Worm (Caenorhabditis elegans) whole organism, young adult: ENCODE measurements around the gene C17B7.8.

ENCODE experiments used
- B0336.3 ChIP-seq: fragments of 200-800 bp; sonication (Bioruptor generic); IDR thresholded peaks from 2 replicates; pipeline ENCODE4 v1.3.6; 2022; ENCODE audit warnings: missing genetic modification characterization, missing compliant biosample characterization
- C06A6.2 ChIP-seq: fragments of 200-800 bp; sonication (Bioruptor generic); conservative IDR thresholded peaks from 2 replicates; pipeline ENCODE4 v1.3.6; 2022; ENCODE audit warnings: missing genetic modification characterization, missing compliant biosample characterization
- F49E8.2 ChIP-seq: sonication (generic microtip); optimal IDR thresholded peaks from 3 replicates; lab custom pipeline; 2017; ENCODE audit warnings: missing genetic modification characterization, mild to moderate bottlenecking, missing compliant biosample characterization, antibody characterized with exemption, moderate library complexity; ENCODE audit not compliant: insufficient read depth
- F57C9.4 ChIP-seq: sonication (generic microtip); optimal IDR thresholded peaks from 2 replicates; lab custom pipeline; 2017; ENCODE audit warnings: mild to moderate bottlenecking, missing genetic modification characterization, missing compliant biosample characterization
- K12H6.12 ChIP-seq: fragments of 200-800 bp; sonication (Bioruptor generic); optimal IDR thresholded peaks from 2 replicates; lab custom pipeline; 2018; ENCODE audit warnings: mild to moderate bottlenecking, missing genetic modification characterization, missing compliant biosample characterization
- Y53G8AR.9 ChIP-seq: fragments of 200-800 bp; sonication (Bioruptor generic); conservative IDR thresholded peaks from 2 replicates; pipeline ENCODE4 v1.3.6; 2022; ENCODE audit warnings: missing genetic modification reagents, missing genetic modification characterization, missing compliant biosample characterization
- ZK185.1 ChIP-seq: sonication (generic microtip); optimal IDR thresholded peaks from 2 replicates; lab custom pipeline; 2016; ENCODE audit warnings: mild to moderate bottlenecking, missing genetic modification characterization, missing compliant biosample characterization; ENCODE audit not compliant: poor library complexity, severe bottlenecking
- attf-3 ChIP-seq: fragments of 200-800 bp; sonication (Bioruptor generic); conservative IDR thresholded peaks from 2 replicates; pipeline ENCODE4 v1.3.6; 2022; ENCODE audit warnings: missing genetic modification reagents, missing genetic modification characterization, missing compliant biosample characterization
- attf-6 ChIP-seq: fragments of 200-800 bp; sonication (Bioruptor generic); IDR thresholded peaks from 2 replicates; pipeline ENCODE4 v1.3.6; 2022; ENCODE audit warnings: missing genetic modification reagents, missing genetic modification characterization, missing compliant biosample characterization
- bed-1 ChIP-seq: fragments of 200-800 bp; sonication (Bioruptor generic); IDR thresholded peaks from 2 replicates; pipeline ENCODE4 v1.3.6; 2022; ENCODE audit warnings: missing genetic modification reagents, missing genetic modification characterization, missing compliant biosample characterization
- ccch-3 ChIP-seq: fragments of 200-800 bp; sonication (Bioruptor generic); optimal IDR thresholded peaks from 2 replicates; lab custom pipeline; 2018; ENCODE audit warnings: mild to moderate bottlenecking, missing genetic modification characterization, missing compliant biosample characterization
- cebp-1 ChIP-seq, 2 experiments: fragments of 200-800 bp in 1 of 2; sonication (Bioruptor generic) in 1 of 2; sonication (generic microtip) in 1 of 2; IDR thresholded peaks in 1 of 2; optimal IDR thresholded peaks in 1 of 2; 2 replicates each; pipeline versions ENCODE4 v1.3.6 to Lab custom; 2017 to 2022; ENCODE audit warnings: missing compliant biosample characterization in 2 of 2, missing genetic modification characterization in 2 of 2, mild to moderate bottlenecking in 1 of 2, missing genetic modification reagents in 1 of 2, moderate library complexity in 1 of 2
- ceh-100 ChIP-seq: fragments of 200-800 bp; sonication (Bioruptor generic); IDR thresholded peaks from 2 replicates; pipeline ENCODE4 v1.3.6; 2022; ENCODE audit warnings: missing genetic modification reagents, missing genetic modification characterization, missing compliant biosample characterization
- ceh-27 ChIP-seq: fragments of 200-800 bp; sonication (Bioruptor generic); optimal IDR thresholded peaks from 2 replicates; lab custom pipeline; 2018; ENCODE audit warnings: mild to moderate bottlenecking, missing genetic modification characterization, moderate library complexity, missing compliant biosample characterization
- ceh-40 ChIP-seq: fragments of 200-800 bp; sonication (Bioruptor generic); IDR thresholded peaks from 2 replicates; pipeline ENCODE4 v1.3.6; 2022; ENCODE audit warnings: missing genetic modification characterization, missing compliant biosample characterization
- ceh-79 ChIP-seq: sonication (generic microtip); optimal IDR thresholded peaks from 2 replicates; lab custom pipeline; 2017; ENCODE audit warnings: mild to moderate bottlenecking, missing genetic modification characterization, missing compliant biosample characterization
- ceh-91 ChIP-seq: fragments of 200-800 bp; sonication (Bioruptor generic); IDR thresholded peaks from 2 replicates; pipeline ENCODE4 v1.3.6; 2022; ENCODE audit warnings: missing genetic modification reagents, missing genetic modification characterization, missing compliant biosample characterization
- chd-7 ChIP-seq: sonication (generic microtip); optimal IDR thresholded peaks from 2 replicates; lab custom pipeline; 2016; ENCODE audit warnings: mild to moderate bottlenecking, missing genetic modification characterization, moderate library complexity, missing compliant biosample characterization
- dox-1 ChIP-seq: fragments of 200-800 bp; sonication (Bioruptor generic); IDR thresholded peaks from 2 replicates; pipeline ENCODE4 v1.3.6; 2022; ENCODE audit warnings: missing genetic modification reagents, missing genetic modification characterization, missing compliant biosample characterization
- efl-1 ChIP-seq: fragments of 150-350 bp; optimal IDR thresholded peaks from 2 replicates; lab custom pipeline; 2014; ENCODE audit warnings: missing biosample characterization, missing genetic modification reagents, missing genetic modification characterization
- egl-44 ChIP-seq: fragments of 200-800 bp; sonication (Bioruptor generic); IDR thresholded peaks from 2 replicates; pipeline ENCODE4 v1.3.6; 2022; ENCODE audit warnings: missing genetic modification reagents, missing genetic modification characterization, missing compliant biosample characterization
- egrh-3 ChIP-seq: fragments of 200-800 bp; sonication (Bioruptor generic); IDR thresholded peaks from 2 replicates; pipeline ENCODE4 v1.3.6; 2022; ENCODE audit warnings: missing genetic modification reagents, missing genetic modification characterization, missing compliant biosample characterization
- ekl-4 ChIP-seq: fragments of 200-800 bp; sonication (Bioruptor generic); IDR thresholded peaks from 2 replicates; pipeline ENCODE4 v1.3.6; 2022; ENCODE audit warnings: missing genetic modification reagents, missing genetic modification characterization, missing compliant biosample characterization
- hlh-26 ChIP-seq: fragments of 200-800 bp; sonication (Bioruptor generic); conservative IDR thresholded peaks from 2 replicates; pipeline ENCODE4 v1.3.6; 2022; ENCODE audit warnings: missing genetic modification reagents, missing genetic modification characterization, missing compliant biosample characterization
- hmg-20 ChIP-seq: fragments of 200-800 bp; sonication (Bioruptor generic); IDR thresholded peaks from 2 replicates; pipeline ENCODE4 v1.3.6; 2022; ENCODE audit warnings: missing genetic modification reagents, missing genetic modification characterization, missing compliant biosample characterization
- lag-1 ChIP-seq: fragments of 200-800 bp; sonication (Bioruptor generic); IDR thresholded peaks from 2 replicates; pipeline ENCODE4 v1.3.6; 2022; ENCODE audit warnings: missing genetic modification reagents, missing genetic modification characterization, missing compliant biosample characterization
- let-526 ChIP-seq: fragments of 200-800 bp; sonication (Bioruptor generic); IDR thresholded peaks from 2 replicates; pipeline ENCODE4 v1.3.6; 2022; ENCODE audit warnings: missing genetic modification reagents, missing genetic modification characterization, missing compliant biosample characterization
- lin-54 ChIP-seq: fragments of 200-800 bp; sonication (Bioruptor generic); optimal IDR thresholded peaks from 2 replicates; lab custom pipeline; 2018; ENCODE audit warnings: mild to moderate bottlenecking, missing genetic modification characterization, missing compliant biosample characterization
- lsl-1 ChIP-seq: fragments of 200-800 bp; sonication (Bioruptor generic); optimal IDR thresholded peaks from 2 replicates; lab custom pipeline; 2018; ENCODE audit warnings: mild to moderate bottlenecking, missing genetic modification characterization, moderate library complexity, missing compliant biosample characterization
- madf-3 ChIP-seq: fragments of 200-800 bp; sonication (Bioruptor generic); IDR thresholded peaks from 2 replicates; pipeline ENCODE4 v1.3.6; 2022; ENCODE audit warnings: missing genetic modification reagents, missing genetic modification characterization, missing compliant biosample characterization
- nfyb-1 ChIP-seq: fragments of 200-800 bp; sonication (Bioruptor generic); IDR thresholded peaks from 2 replicates; pipeline ENCODE4 v1.3.6; 2022; ENCODE audit warnings: missing genetic modification reagents, missing genetic modification characterization, missing compliant biosample characterization
- nhr-80 ChIP-seq: sonication (generic microtip); optimal IDR thresholded peaks from 2 replicates; lab custom pipeline; 2016; ENCODE audit warnings: missing genetic modification characterization, missing compliant biosample characterization
- pbrm-1 ChIP-seq: fragments of 200-800 bp; sonication (Bioruptor generic); IDR thresholded peaks from 2 replicates; pipeline ENCODE4 v1.3.6; 2022; ENCODE audit warnings: missing genetic modification reagents, missing genetic modification characterization, missing compliant biosample characterization
- rcor-1 ChIP-seq: fragments of 200-800 bp; sonication (Bioruptor generic); IDR thresholded peaks from 2 replicates; pipeline ENCODE4 v1.3.6; 2022; ENCODE audit warnings: missing genetic modification reagents, missing genetic modification characterization, missing compliant biosample characterization
- snpc-3.4 ChIP-seq: sonication (generic microtip); optimal IDR thresholded peaks from 2 replicates; lab custom pipeline; 2017; ENCODE audit warnings: missing genetic modification characterization, mild to moderate bottlenecking, missing compliant biosample characterization, antibody characterized with exemption, moderate library complexity, missing genotype, missing genetic modification reagents
- snpc-4 ChIP-seq, 5 experiments: fragments of 150-350 bp in 1 of 5; sonication (generic microtip) in 4 of 5; optimal IDR thresholded peaks; 2 replicates each; lab custom pipeline; 2014 to 2018; ENCODE audit warnings: missing genetic modification characterization in 5 of 5, missing biosample characterization in 3 of 5, antibody characterized with exemption in 2 of 5, mild to moderate bottlenecking in 2 of 5, missing compliant biosample characterization in 2 of 5, missing genotype in 2 of 5, moderate library complexity in 2 of 5, missing genetic modification reagents in 1 of 5
- sptf-2 ChIP-seq: fragments of 200-800 bp; sonication (Bioruptor generic); optimal IDR thresholded peaks from 2 replicates; lab custom pipeline; 2018; ENCODE audit warnings: mild to moderate bottlenecking, missing genetic modification characterization, missing compliant biosample characterization
- xnd-1 ChIP-seq: sonication (generic microtip); optimal IDR thresholded peaks from 2 replicates; lab custom pipeline; 2016; ENCODE audit warnings: missing genotype, missing genetic modification reagents, missing genetic modification characterization, missing compliant biosample characterization
- zfh-2 ChIP-seq: fragments of 200-800 bp; sonication (Bioruptor generic); conservative IDR thresholded peaks from 2 replicates; pipeline ENCODE4 v1.3.6; 2022; ENCODE audit warnings: missing genetic modification reagents, missing genetic modification characterization, missing compliant biosample characterization
- ztf-18 ChIP-seq: sonication (generic microtip); optimal IDR thresholded peaks from 2 replicates; lab custom pipeline; 2016; ENCODE audit warnings: missing genotype, mild to moderate bottlenecking, missing genetic modification characterization, missing compliant biosample characterization
- ztf-26 ChIP-seq: sonication (generic microtip); optimal IDR thresholded peaks from 2 replicates; lab custom pipeline; 2017; ENCODE audit warnings: missing genetic modification characterization, missing compliant biosample characterization

The C17B7.8 gene

DNA sequence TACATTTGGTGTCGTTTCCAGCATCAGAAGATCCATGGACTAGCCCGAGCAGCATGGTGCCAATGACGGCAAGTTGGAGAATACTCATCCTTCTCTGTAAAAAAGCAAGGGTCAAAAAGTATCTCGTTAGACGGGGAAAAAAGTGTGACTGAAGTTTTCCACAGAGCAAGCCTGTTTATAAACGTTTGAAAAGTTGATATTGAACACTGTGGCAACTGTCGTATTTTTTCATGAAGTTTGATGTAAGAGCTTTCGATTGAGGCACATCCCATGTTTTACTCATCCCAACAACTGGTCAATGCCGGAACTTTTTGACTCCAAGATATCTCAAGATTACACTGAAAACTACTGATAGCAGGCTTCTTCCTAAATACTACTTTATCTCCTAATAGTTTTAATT is 5.1 kb downstream of the C17B7.8 start, which contains the start of gene F35F10.13:
Gene F35F10.13, minus strand, starts transcription at position 101 of the 400 bp plus-strand sequence.
- no peak for TF ChIP-seq ceh-91 (GFP tag; lab: Robert Waterston, UW)
- TF ChIP-seq ccch-3 (GFP tag; lab: Kevin White, UChicago) = no peak
- TF ChIP-seq F57C9.4 (tag; lab: Kevin White, UChicago) = no peak
- TF ChIP-seq attf-3 (GFP tag; lab: Robert Waterston, UW) = no peak
- no peak for TF ChIP-seq F49E8.2 (tag; lab: Kevin White, UChicago)
- no peak for TF ChIP-seq ZK185.1 (tag; lab: Kevin White, UChicago)
- no peak for TF ChIP-seq ceh-79 (tag; lab: Kevin White, UChicago)
- TF ChIP-seq egl-44 (GFP tag; lab: Robert Waterston, UW) = no peak
- no peak for TF ChIP-seq ztf-18 (tag; lab: Kevin White, UChicago)
- TF ChIP-seq ekl-4 = no peak
- no peak for TF ChIP-seq snpc-3.4 (tag; lab: Kevin White, UChicago)
- TF ChIP-seq sptf-2 (GFP tag; lab: Kevin White, UChicago) = no peak
- no peak for TF ChIP-seq B0336.3
- no peak for TF ChIP-seq efl-1 (GFP tag; lab: Kevin White, UChicago)
- TF ChIP-seq hlh-26 (GFP tag; lab: Robert Waterston, UW) = no peak
- TF ChIP-seq dox-1 (GFP tag; lab: Robert Waterston, UW) = no peak
- TF ChIP-seq, all 124 proteins: peak for 0

DNA sequence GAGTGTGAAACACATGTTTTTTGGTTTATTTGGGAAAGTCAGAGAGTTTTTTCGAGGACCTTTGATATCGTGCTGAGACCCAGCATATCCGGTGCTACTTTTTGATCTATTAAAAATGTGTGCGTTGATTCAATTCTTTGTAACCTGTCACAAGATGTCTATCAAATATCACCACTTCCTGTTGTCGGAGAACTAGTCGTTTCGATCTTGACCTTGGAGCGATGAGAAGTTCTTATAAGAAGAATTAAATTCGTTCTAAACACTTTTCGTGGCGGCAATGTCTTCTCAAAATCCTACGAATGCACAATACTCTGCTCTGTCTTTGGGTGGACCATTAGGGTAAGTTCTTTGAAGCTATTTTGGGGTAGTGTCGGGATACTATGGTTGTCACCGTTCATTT is 8.0 kb downstream of the C17B7.8 start, which contains the start of gene F35F10.1:
Gene F35F10.1, plus strand, starts transcription at position 200 of the 400 bp plus-strand sequence.
- TF ChIP-seq egrh-3 (GFP tag; lab: Robert Waterston, UW) (no peak), ztf-18 (tag; lab: Kevin White, UChicago) (no peak), ceh-40 (GFP tag; lab: Robert Waterston, UW) (no peak), ceh-79 (tag; lab: Kevin White, UChicago) (no peak), lsl-1 (no peak), bed-1 (0 out of 2 replicates have a peak, but pooled peaks have one; percentile 84), madf-3 (0 out of 2 replicates have a peak, but pooled peaks have one; percentile 50)

DNA sequence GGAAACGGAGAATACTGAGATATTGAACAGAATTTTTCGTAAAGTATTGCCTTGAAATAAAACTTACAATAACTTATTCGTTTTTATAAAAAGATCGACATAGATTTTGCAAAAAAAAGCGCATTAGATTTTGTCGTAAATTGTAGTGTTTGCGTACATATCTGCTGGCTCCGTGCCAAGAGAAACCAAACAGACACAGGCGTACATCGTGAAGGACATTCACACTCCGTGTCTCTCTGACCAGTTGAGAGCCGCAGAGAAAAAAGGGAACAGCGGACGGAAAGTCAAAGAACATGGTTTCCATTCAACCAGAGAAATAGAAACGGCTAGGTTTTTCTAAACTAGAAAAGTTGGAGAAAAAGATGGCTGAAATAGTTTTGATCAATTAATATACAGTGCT is 8.8 kb downstream of the C17B7.8 start, which contains the start of gene arrd-19:
Gene arrd-19, minus strand, starts transcription at position 209 of the 400 bp plus-strand sequence.
- no peak for TF ChIP-seq C06A6.2 (GFP tag; lab: Robert Waterston, UW)
- peak; percentile 43; the same call in 1 of the 2 replicates for TF ChIP-seq ekl-4
- TF ChIP-seq sptf-2 (GFP tag; lab: Kevin White, UChicago) = no peak
- peak; percentile 51 for TF ChIP-seq ZK185.1 (tag; lab: Kevin White, UChicago)
- peak; percentile 49; the same call in 1 of the 2 replicates for TF ChIP-seq rcor-1 (GFP tag; lab: Robert Waterston, UW)
- TF ChIP-seq K12H6.12 (tag; lab: Kevin White, UChicago) = peak; percentile 52
- TF ChIP-seq ceh-100 (GFP tag; lab: Robert Waterston, UW) = peak; percentile 48; the same call in 1 of the 2 replicates
- no peak for TF ChIP-seq snpc-4 (GFP tag; optimal IDR thresholded peaks at IDR 0.05; lab: Kevin White, UChicago)
- TF ChIP-seq snpc-4 (tag; optimal IDR thresholded peaks at IDR 0.05; lab: Kevin White, UChicago) = peak in 2 of 4 experiments; percentile 5 to 10
- peak; percentile 57; the same call in 1 of the 2 replicates for TF ChIP-seq let-526 (GFP tag; lab: Robert Waterston, UW)
- TF ChIP-seq lin-54 = peak; percentile 32
- TF ChIP-seq lag-1 (GFP tag; lab: Robert Waterston, UW) = 0 out of 2 replicates have a peak, but pooled peaks have one; percentile 64
- TF ChIP-seq chd-7 (tag; lab: Kevin White, UChicago) = peak; percentile 8
- TF ChIP-seq xnd-1 (tag; lab: Kevin White, UChicago) = no peak
- TF ChIP-seq ceh-27 (GFP tag; lab: Kevin White, UChicago) = peak; percentile 63
- TF ChIP-seq B0336.3 = no peak
- TF ChIP-seq nfyb-1 (GFP tag; lab: Robert Waterston, UW) = peak; percentile 73; the same call in 1 of the 2 replicates
- peak; percentile 52; the same call in 1 of the 2 replicates for TF ChIP-seq hmg-20
- TF ChIP-seq zfh-2 (GFP tag; lab: Robert Waterston, UW) = peak; percentile 49; the same call in 1 of the 2 replicates
- peak; percentile 47; the same call in 1 of the 2 replicates for TF ChIP-seq Y53G8AR.9
- peak; percentile 42 for TF ChIP-seq attf-3 (GFP tag; lab: Robert Waterston, UW)
- TF ChIP-seq ceh-79 (tag; lab: Kevin White, UChicago) = no peak
- peak; percentile 97 for TF ChIP-seq dox-1 (GFP tag; lab: Robert Waterston, UW)
- peak; percentile 73 for TF ChIP-seq nhr-80 (tag; lab: Kevin White, UChicago)
- no peak for TF ChIP-seq attf-6 (GFP tag; lab: Robert Waterston, UW)
- TF ChIP-seq madf-3 = no peak; the same call in 1 of the 2 replicates
- peak; percentile 21 for TF ChIP-seq ztf-26 (tag; lab: Kevin White, UChicago)
- TF ChIP-seq pbrm-1 = peak; percentile 66; the same call in 1 of the 2 replicates
- TF ChIP-seq cebp-1 (GFP tag; IDR thresholded peaks at IDR 0.05; lab: Robert Waterston, UW) = peak; percentile 47; the same call in 1 of the 2 replicates
- no peak for TF ChIP-seq cebp-1 (tag; optimal IDR thresholded peaks at IDR 0.05; lab: Kevin White, UChicago)
